Worm (Caenorhabditis elegans): ENCODE results near the gene pxd-1.

Gene pxd-1

ce11 chrIII:4018095-4018498 lies 12.2 kb downstream of the pxd-1 start (continued):
- TF ChIP-seq mxl-2 (GFP tag; conservative IDR thresholded peaks at IDR 0.05) = no peak
- TF ChIP-seq lin-38 (GFP tag; IDR thresholded peaks at IDR 0.05) = peak; percentile 33
- no peak for TF ChIP-seq zfp-3 (GFP tag; conservative IDR thresholded peaks at IDR 0.05)
- no peak for TF ChIP-seq D1046.2 (GFP tag; IDR thresholded peaks at IDR 0.05)
- no peak for TF ChIP-seq daf-16 (GFP tag; optimal IDR thresholded peaks at IDR 0.05)
- no peak for TF ChIP-seq daf-16 (tag; optimal IDR thresholded peaks at IDR 0.05)
- TF ChIP-seq unc-130 (GFP tag; optimal IDR thresholded peaks at IDR 0.05) = no peak
- no peak for TF ChIP-seq madf-9 (GFP tag; conservative IDR thresholded peaks at IDR 0.05)
- no peak for TF ChIP-seq lin-29 (GFP tag; IDR thresholded peaks at IDR 0.05)
- TF ChIP-seq set-16 (GFP tag; IDR thresholded peaks at IDR 0.05) = peak; percentile 68
- no peak for TF ChIP-seq pqm-1 (tag; optimal IDR thresholded peaks at IDR 0.05)
- TF ChIP-seq tag-97 (GFP tag; IDR thresholded peaks at IDR 0.05) = no peak
- no peak for TF ChIP-seq lim-7 (GFP tag; IDR thresholded peaks at IDR 0.05)
- TF ChIP-seq lin-15B (tag; optimal IDR thresholded peaks at IDR 0.05) = no peak
- TF ChIP-seq dve-1 (tag; optimal IDR thresholded peaks at IDR 0.05; ENCODE audit: insufficient read depth) = no peak
- peak; percentile 10 for TF ChIP-seq spr-1 (tag; optimal IDR thresholded peaks at IDR 0.05)
- 0 out of 2 replicates have a peak, but pooled peaks have one; percentile 10 for TF ChIP-seq saeg-2 (GFP tag; IDR thresholded peaks at IDR 0.05)
- TF ChIP-seq nhr-77 (tag; optimal IDR thresholded peaks at IDR 0.05) = no peak
- TF ChIP-seq hif-1 (tag; optimal IDR thresholded peaks at IDR 0.05) = peak in 1 of 2 experiments; percentile 58
- TF ChIP-seq nhr-41 (GFP tag; IDR thresholded peaks at IDR 0.05) = no peak
- no peak for TF ChIP-seq ama-1 (optimal IDR thresholded peaks at IDR 0.05)
- no peak for TF ChIP-seq lin-1 (GFP tag; IDR thresholded peaks at IDR 0.05)
- peak; percentile 82 for TF ChIP-seq ceh-20 (GFP tag; IDR thresholded peaks at IDR 0.05)
- TF ChIP-seq egl-43 (GFP tag; IDR thresholded peaks at IDR 0.05) = peak; percentile 80
- no peak for TF ChIP-seq nhr-25 (tag; optimal IDR thresholded peaks at IDR 0.05; ENCODE audit: borderline replicate concordance, insufficient read depth)
- TF ChIP-seq lsy-2 (tag; optimal IDR thresholded peaks at IDR 0.05) = peak; percentile 67 to 87
- TF ChIP-seq hlh-11 (tag; optimal IDR thresholded peaks at IDR 0.05) = peak; percentile 57
- peak; percentile 50 for TF ChIP-seq hlh-30 (tag; optimal IDR thresholded peaks at IDR 0.05; ENCODE audit: insufficient read depth)
- TF ChIP-seq dmd-6 (GFP tag; IDR thresholded peaks at IDR 0.05) = no peak; the same call in 1 of the 2 replicates
- peak; percentile 73 for TF ChIP-seq hmg-1.1 (GFP tag; IDR thresholded peaks at IDR 0.05)
- peak; percentile 26 for TF ChIP-seq mxl-3 (GFP tag; optimal IDR thresholded peaks at IDR 0.05)
- TF ChIP-seq F37D6.2 (tag; optimal IDR thresholded peaks at IDR 0.05) = peak; percentile 74
- TF ChIP-seq dmd-9 (GFP tag; IDR thresholded peaks at IDR 0.05) = 0 out of 2 replicates have a peak, but pooled peaks have one; percentile 7
- TF ChIP-seq rbr-2 (tag; optimal IDR thresholded peaks at IDR 0.05) = peak; percentile 80
- TF ChIP-seq daf-19 (GFP tag; conservative IDR thresholded peaks at IDR 0.05) = no peak
- no peak for TF ChIP-seq snpc-4 (tag; optimal IDR thresholded peaks at IDR 0.05)
- peak; percentile 1 for TF ChIP-seq dpl-1 (GFP tag; optimal IDR thresholded peaks at IDR 0.05)
- no peak for TF ChIP-seq jun-1 (tag; optimal IDR thresholded peaks at IDR 0.05)
- no peak for TF ChIP-seq tra-1 (GFP tag; IDR thresholded peaks at IDR 0.05)
- TF ChIP-seq Y5F2A.4 (GFP tag; optimal IDR thresholded peaks at IDR 0.05) = no peak
- TF ChIP-seq Y48G9A.11 (GFP tag; IDR thresholded peaks at IDR 0.05) = no peak; the same call in 1 of the 2 replicates
- TF ChIP-seq F26F4.8 (GFP tag; conservative IDR thresholded peaks at IDR 0.05) = 0 out of 2 replicates have a peak, but pooled peaks have one; percentile 34
- no peak for TF ChIP-seq Y105C5A.15 (GFP tag; IDR thresholded peaks at IDR 0.05)
- TF ChIP-seq ceh-32 (tag; optimal IDR thresholded peaks at IDR 0.05; ENCODE audit: poor library complexity) = no peak
- TF ChIP-seq unc-62 (GFP tag; optimal IDR thresholded peaks at IDR 0.05 in 1 of 2) = peak in 1 of 2 experiments; percentile 48
- no peak for TF ChIP-seq unc-62 (tag; optimal IDR thresholded peaks at IDR 0.05)
- no peak for TF ChIP-seq nhr-42 (GFP tag; IDR thresholded peaks at IDR 0.05)
- TF ChIP-seq ctbp-1 (GFP tag; IDR thresholded peaks at IDR 0.05) = peak; percentile 79
- TF ChIP-seq vab-7 (GFP tag; IDR thresholded peaks at IDR 0.05) = no peak; the same call in 1 of the 2 replicates
- peak; percentile 36 for TF ChIP-seq nhr-6 (tag; optimal IDR thresholded peaks at IDR 0.05)
- no peak for TF ChIP-seq F49E8.2 (tag; optimal IDR thresholded peaks at IDR 0.05; ENCODE audit: borderline replicate concordance)
